Worm (Caenorhabditis elegans) whole organism, early embryonic: Measurements from ENCODE around the gene T20D3.6.

Experiments used
- B0310.2 ChIP-seq: sonication (generic microtip); optimal IDR thresholded peaks from 2 replicates; lab custom pipeline; 2016; ENCODE audit warnings: mild to moderate bottlenecking, missing genetic modification characterization, missing compliant biosample characterization
- F13C5.2 ChIP-seq: sonication (generic microtip); optimal IDR thresholded peaks from 2 replicates; lab custom pipeline; 2017; ENCODE audit warnings: mild to moderate bottlenecking, missing genetic modification characterization, inconsistent platforms, missing compliant biosample characterization
- aly-1 ChIP-seq: sonication (generic microtip); optimal IDR thresholded peaks from 2 replicates; lab custom pipeline; 2016; ENCODE audit warnings: missing genetic modification characterization, missing compliant biosample characterization
- ama-1 ChIP-seq: fragments of 150-350 bp; optimal IDR thresholded peaks from 2 replicates; lab custom pipeline; 2014
- ceh-13 ChIP-seq: fragments of 200-800 bp; sonication (Bioruptor generic); optimal IDR thresholded peaks from 2 replicates; lab custom pipeline; 2018; ENCODE audit warnings: mild to moderate bottlenecking, missing genetic modification characterization, missing compliant biosample characterization
- ceh-36 ChIP-seq: sonication (generic microtip); optimal IDR thresholded peaks from 2 replicates; lab custom pipeline; 2016; ENCODE audit warnings: missing genetic modification characterization, inconsistent platforms, missing compliant biosample characterization
- ets-7 ChIP-seq: sonication (generic microtip); optimal IDR thresholded peaks from 2 replicates; lab custom pipeline; 2016; ENCODE audit warnings: missing genotype, missing genetic modification characterization, missing compliant biosample characterization
- flt-1 ChIP-seq: fragments of 200-800 bp; sonication (Bioruptor generic); IDR thresholded peaks from 2 replicates; pipeline ENCODE4 v1.3.6; 2022; ENCODE audit warnings: missing genetic modification characterization, missing compliant biosample characterization
- hmbx-1 ChIP-seq: sonication (generic microtip); optimal IDR thresholded peaks from 2 replicates; lab custom pipeline; 2016; ENCODE audit warnings: mild to moderate bottlenecking, missing genetic modification characterization, missing compliant biosample characterization
- hmg-4 ChIP-seq: fragments of 200-800 bp; sonication (Bioruptor generic); optimal IDR thresholded peaks from 2 replicates; lab custom pipeline; 2018; ENCODE audit warnings: mild to moderate bottlenecking, missing genetic modification characterization, missing compliant biosample characterization
- hnd-1 ChIP-seq: sonication (generic microtip); optimal IDR thresholded peaks from 2 replicates; lab custom pipeline; 2016; ENCODE audit warnings: missing genetic modification characterization, missing compliant biosample characterization
- pes-1 ChIP-seq: fragments of 200-800 bp; sonication (Bioruptor generic); IDR thresholded peaks from 2 replicates; pipeline ENCODE4 v1.3.6; 2022; ENCODE audit warnings: missing genetic modification reagents, missing genetic modification characterization, missing compliant biosample characterization
- scrt-1 ChIP-seq: fragments of 200-800 bp; sonication (Bioruptor generic); IDR thresholded peaks from 2 replicates; pipeline ENCODE4 v1.3.6; 2022; ENCODE audit warnings: missing genetic modification characterization, missing compliant biosample characterization
- sea-1 ChIP-seq: fragments of 200-800 bp; sonication (Bioruptor generic); conservative IDR thresholded peaks from 2 replicates; pipeline ENCODE4 v1.3.6; 2022; ENCODE audit warnings: missing genetic modification characterization, missing compliant biosample characterization
- tbx-11 ChIP-seq: fragments of 200-800 bp; sonication (Bioruptor generic); IDR thresholded peaks from 2 replicates; pipeline ENCODE4 v1.3.6; 2022; ENCODE audit warnings: missing genetic modification characterization, missing compliant biosample characterization
- tbx-37 ChIP-seq: fragments of 200-800 bp; sonication (Bioruptor generic); conservative IDR thresholded peaks from 2 replicates; pipeline ENCODE4 v1.3.6; 2022; ENCODE audit warnings: missing genetic modification reagents, missing genetic modification characterization, missing compliant biosample characterization
- tra-4 ChIP-seq: sonication (generic microtip); optimal IDR thresholded peaks from 2 replicates; lab custom pipeline; 2017; ENCODE audit warnings: missing genetic modification characterization, missing compliant biosample characterization

T20D3.6 gene

ce11 chrIV:9367852-9368627 lies 28.9 kb upstream of the T20D3.6 start:
- TF ChIP-seq tbx-11 (GFP tag; lab: Robert Waterston, UW) (no peak), scrt-1 (no peak), hnd-1 (tag; lab: Kevin White, UChicago) (no peak), sea-1 (GFP tag; lab: Robert Waterston, UW) (no peak), B0310.2 (tag; lab: Kevin White, UChicago) (no peak), tra-4 (tag; lab: Kevin White, UChicago) (no peak), hmbx-1 (tag; lab: Kevin White, UChicago) (no peak), tbx-37 (GFP tag; lab: Robert Waterston, UW) (no peak), ama-1 (lab: Kevin White, UChicago) (no peak), pes-1 (GFP tag; lab: Robert Waterston, UW) (no peak), hmg-4 (no peak), flt-1 (GFP tag; lab: Robert Waterston, UW) (no peak), aly-1 (tag; lab: Kevin White, UChicago) (no peak)

ce11 chrIV:9366411-9366810 lies 27.3 kb upstream of the T20D3.6 start, which contains the start of gene pezo-1:
TSS of gene pezo-1 (minus strand) at chrIV:9366511.
- no peak for TF ChIP-seq tra-4 (tag; lab: Kevin White, UChicago)
- TF ChIP-seq ceh-13 = no peak
- TF ChIP-seq sea-1 (GFP tag; lab: Robert Waterston, UW) = no peak
- no peak for TF ChIP-seq pes-1 (GFP tag; lab: Robert Waterston, UW)
- no peak for TF ChIP-seq hmg-4
- no peak for TF ChIP-seq B0310.2 (tag; lab: Kevin White, UChicago)
- no peak for TF ChIP-seq F13C5.2 (tag; lab: Kevin White, UChicago)
- no peak for TF ChIP-seq tbx-37 (GFP tag; lab: Robert Waterston, UW)
- no peak for TF ChIP-seq hnd-1 (tag; lab: Kevin White, UChicago)
- no peak for TF ChIP-seq flt-1 (GFP tag; lab: Robert Waterston, UW)
- TF ChIP-seq ets-7 (tag; lab: Kevin White, UChicago) = no peak
- no peak for TF ChIP-seq scrt-1
- no peak for TF ChIP-seq aly-1 (tag; lab: Kevin White, UChicago)
- no peak for TF ChIP-seq ama-1 (lab: Kevin White, UChicago)
- TF ChIP-seq tbx-11 (GFP tag; lab: Robert Waterston, UW) = no peak

ce11 chrIV:9353728-9354127 lies 14.6 kb upstream of the T20D3.6 start:
- TF ChIP-seq ets-7 (tag; lab: Kevin White, UChicago) = no peak
- TF ChIP-seq flt-1 (GFP tag; lab: Robert Waterston, UW) = no peak

ce11 chrIV:9343102-9343599 lies 4.0 kb upstream of the T20D3.6 start, which contains the start of gene pigc-1:
TSS of gene pigc-1 (minus strand) at chrIV:9343152.
- TF ChIP-seq tbx-37 (GFP tag; lab: Robert Waterston, UW) (no peak), F13C5.2 (tag; lab: Kevin White, UChicago) (no peak), ets-7 (tag; lab: Kevin White, UChicago) (no peak), ama-1 (lab: Kevin White, UChicago) (no peak), flt-1 (GFP tag; lab: Robert Waterston, UW) (no peak), hmg-4 (no peak), B0310.2 (tag; lab: Kevin White, UChicago) (no peak), ceh-13 (no peak), scrt-1 (no peak), hnd-1 (tag; lab: Kevin White, UChicago) (no peak), tbx-11 (GFP tag; lab: Robert Waterston, UW) (no peak), pes-1 (GFP tag; lab: Robert Waterston, UW) (no peak), hmbx-1 (tag; lab: Kevin White, UChicago) (no peak), tra-4 (tag; lab: Kevin White, UChicago) (no peak), ceh-36 (tag; lab: Kevin White, UChicago) (no peak), aly-1 (tag; lab: Kevin White, UChicago) (no peak)

ce11 chrIV:9341591-9341990 lies 2.5 kb upstream of the T20D3.6 start, which contains the start of gene vps-26:
TSS of gene vps-26 (minus strand) at chrIV:9341790.
- TF ChIP-seq tra-4 (tag; lab: Kevin White, UChicago) = no peak
- TF ChIP-seq F13C5.2 (tag; lab: Kevin White, UChicago) = no peak
- no peak for TF ChIP-seq ceh-36 (tag; lab: Kevin White, UChicago)
- no peak for TF ChIP-seq flt-1 (GFP tag; lab: Robert Waterston, UW)
- no peak for TF ChIP-seq scrt-1
- TF ChIP-seq ceh-13 = no peak
- no peak for TF ChIP-seq hnd-1 (tag; lab: Kevin White, UChicago)
- no peak for TF ChIP-seq tbx-11 (GFP tag; lab: Robert Waterston, UW)
- TF ChIP-seq B0310.2 (tag; lab: Kevin White, UChicago) = no peak
- TF ChIP-seq ama-1 (lab: Kevin White, UChicago) = no peak
- TF ChIP-seq aly-1 (tag; lab: Kevin White, UChicago) = no peak
- TF ChIP-seq hmbx-1 (tag; lab: Kevin White, UChicago) = no peak
- no peak for TF ChIP-seq hmg-4
- no peak for TF ChIP-seq ets-7 (tag; lab: Kevin White, UChicago)
- no peak for TF ChIP-seq sea-1 (GFP tag; lab: Robert Waterston, UW)

ce11 chrIV:9336538-9337090 lies 2.5 kb downstream of the T20D3.6 start, which contains the start of gene T20D3.5:
TSS of gene T20D3.5 (plus strand) at chrIV:9337040.
- TF ChIP-seq aly-1 (tag; lab: Kevin White, UChicago) (no peak), tbx-11 (GFP tag; lab: Robert Waterston, UW) (no peak), pes-1 (GFP tag; lab: Robert Waterston, UW) (no peak), tra-4 (tag; lab: Kevin White, UChicago) (no peak), hmg-4 (no peak), hmbx-1 (tag; lab: Kevin White, UChicago) (no peak), ceh-36 (tag; lab: Kevin White, UChicago) (no peak), ets-7 (tag; lab: Kevin White, UChicago) (no peak), ceh-13 (no peak), ama-1 (lab: Kevin White, UChicago) (no peak), sea-1 (GFP tag; lab: Robert Waterston, UW) (no peak), scrt-1 (no peak), F13C5.2 (tag; lab: Kevin White, UChicago) (no peak)
